Worm (Caenorhabditis elegans): Measurements from ENCODE around the gene Y62F5A.12.

- TF ChIP-seq ama-1 (optimal IDR thresholded peaks at IDR 0.05) (no peak), B0310.2 (tag; optimal IDR thresholded peaks at IDR 0.05) (no peak), aly-1 (tag; optimal IDR thresholded peaks at IDR 0.05) (no peak), sea-1 (GFP tag; conservative IDR thresholded peaks at IDR 0.05) (no peak), tbx-37 (GFP tag; conservative IDR thresholded peaks at IDR 0.05) (no peak), hmbx-1 (tag; optimal IDR thresholded peaks at IDR 0.05) (no peak), tra-4 (tag; optimal IDR thresholded peaks at IDR 0.05) (no peak), ceh-36 (tag; optimal IDR thresholded peaks at IDR 0.05) (no peak), scrt-1 (GFP tag; IDR thresholded peaks at IDR 0.05) (no peak)
Observed at ce11 chrII:11510373-11510772, 23.9 kb downstream of the Y62F5A.12 start, which contains the start of gene npr-41.

Data from whole organism, early embryonic.